Worm (Caenorhabditis elegans): ENCODE measurements around the gene C06E1.1.

C06E1.1 gene

DNA sequence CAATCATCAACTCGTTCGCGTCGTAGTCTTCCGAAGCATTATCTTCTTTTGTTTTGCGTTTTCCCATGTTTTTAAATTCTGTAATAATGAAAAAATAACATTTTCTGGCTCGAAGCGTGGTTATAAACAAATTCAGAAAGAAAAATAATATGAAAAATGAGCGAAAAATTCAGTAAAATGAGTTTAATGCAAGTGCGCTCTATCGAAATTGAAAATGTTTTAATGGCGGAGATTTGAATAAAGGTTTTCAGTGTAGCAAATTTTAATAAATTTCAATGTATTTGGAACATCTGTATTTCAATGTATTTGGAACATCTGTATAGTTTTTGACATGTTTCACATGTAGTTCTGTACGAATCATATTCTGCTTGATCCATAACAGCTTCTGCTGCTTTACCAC lies 8.9 kb downstream of the C06E1.1 start, which contains the start of gene rha-2:
TSS of gene rha-2 (minus strand) at position 80 of the 400 bp plus-strand sequence.
- TF ChIP-seq unc-55 (GFP tag; optimal IDR thresholded peaks at IDR 0.05) (peak; percentile 74), lsy-2 (tag; optimal IDR thresholded peaks at IDR 0.05) (peak in 1 of 2 experiments; percentile 36), gmeb-1 (tag; optimal IDR thresholded peaks at IDR 0.05) (peak; percentile 91), skn-1 (tag; optimal IDR thresholded peaks at IDR 0.05) (no peak), nhr-237 (tag; optimal IDR thresholded peaks at IDR 0.05) (no peak), ztf-1 (GFP tag; conservative IDR thresholded peaks at IDR 0.05) (no peak), C34F6.9 (tag; optimal IDR thresholded peaks at IDR 0.05) (peak; percentile 71), nhr-129 (tag; optimal IDR thresholded peaks at IDR 0.05) (no peak), F13H6.1 (tag; optimal IDR thresholded peaks at IDR 0.05) (no peak), elt-1 (tag; optimal IDR thresholded peaks at IDR 0.05) (no peak), sma-9 (GFP tag; optimal IDR thresholded peaks at IDR 0.05) (no peak), sma-9 (tag; optimal IDR thresholded peaks at IDR 0.05) (no peak), nhr-25 (tag; optimal IDR thresholded peaks at IDR 0.05) (no peak), lin-39 (tag; optimal IDR thresholded peaks at IDR 0.05) (no peak), R02D3.7 (tag; optimal IDR thresholded peaks at IDR 0.05) (no peak), ztf-11 (tag; optimal IDR thresholded peaks at IDR 0.05) (no peak), nhr-12 (tag; optimal IDR thresholded peaks at IDR 0.05) (no peak), nhr-10 (tag; optimal IDR thresholded peaks at IDR 0.05) (no peak)

DNA sequence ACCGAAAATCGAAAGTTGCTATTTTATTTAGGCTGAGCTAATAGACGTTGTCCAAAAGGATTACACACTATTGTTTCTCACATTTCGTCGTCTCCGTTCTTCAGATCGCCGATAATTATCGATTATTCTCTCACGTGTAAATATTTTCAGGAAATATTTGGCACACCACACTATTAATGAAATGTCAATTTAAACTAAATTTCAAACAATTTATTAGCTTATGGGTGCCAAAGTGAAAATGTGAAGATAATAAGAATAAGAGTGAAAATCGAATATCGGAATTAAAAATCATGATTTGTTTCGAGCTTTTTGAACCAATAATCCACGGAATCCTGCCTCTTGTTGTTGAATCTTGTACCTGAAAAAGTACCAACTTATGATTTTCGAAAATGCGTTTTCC lies 11.0 kb downstream of the C06E1.1 start, which contains the start of gene C06E1.11:
TSS of gene C06E1.11 (minus strand) at position 101 of the 400 bp plus-strand sequence.
- TF ChIP-seq sem-4 (tag; optimal IDR thresholded peaks at IDR 0.05), result no peak
- TF ChIP-seq crh-2 (tag; optimal IDR thresholded peaks at IDR 0.05), result no peak
- TF ChIP-seq C34F6.9 (tag; optimal IDR thresholded peaks at IDR 0.05), result no peak
- no peak for TF ChIP-seq aly-2 (tag; optimal IDR thresholded peaks at IDR 0.05)
- TF ChIP-seq fos-1 (tag; optimal IDR thresholded peaks at IDR 0.05), result no peak
- no peak for TF ChIP-seq snpc-4 (tag; optimal IDR thresholded peaks at IDR 0.05)
- TF ChIP-seq nhr-12 (tag; optimal IDR thresholded peaks at IDR 0.05), result no peak
- no peak for TF ChIP-seq ztf-1 (GFP tag; conservative IDR thresholded peaks at IDR 0.05)
- no peak for TF ChIP-seq lsy-2 (tag; optimal IDR thresholded peaks at IDR 0.05)
- TF ChIP-seq sma-3 (GFP tag; optimal IDR thresholded peaks at IDR 0.05), result no peak
- TF ChIP-seq nhr-21 (tag; optimal IDR thresholded peaks at IDR 0.05), result no peak
- no peak for TF ChIP-seq nhr-77 (tag; optimal IDR thresholded peaks at IDR 0.05)
- no peak for TF ChIP-seq blmp-1 (tag; optimal IDR thresholded peaks at IDR 0.05; ENCODE audit: insufficient read depth)
- no peak for TF ChIP-seq nhr-23 (tag; optimal IDR thresholded peaks at IDR 0.05)
- no peak for TF ChIP-seq elt-3 (tag; optimal IDR thresholded peaks at IDR 0.05)
- TF ChIP-seq mab-5 (tag; optimal IDR thresholded peaks at IDR 0.05), result no peak
- TF ChIP-seq unc-62 (GFP tag; optimal IDR thresholded peaks at IDR 0.05), result no peak

DNA sequence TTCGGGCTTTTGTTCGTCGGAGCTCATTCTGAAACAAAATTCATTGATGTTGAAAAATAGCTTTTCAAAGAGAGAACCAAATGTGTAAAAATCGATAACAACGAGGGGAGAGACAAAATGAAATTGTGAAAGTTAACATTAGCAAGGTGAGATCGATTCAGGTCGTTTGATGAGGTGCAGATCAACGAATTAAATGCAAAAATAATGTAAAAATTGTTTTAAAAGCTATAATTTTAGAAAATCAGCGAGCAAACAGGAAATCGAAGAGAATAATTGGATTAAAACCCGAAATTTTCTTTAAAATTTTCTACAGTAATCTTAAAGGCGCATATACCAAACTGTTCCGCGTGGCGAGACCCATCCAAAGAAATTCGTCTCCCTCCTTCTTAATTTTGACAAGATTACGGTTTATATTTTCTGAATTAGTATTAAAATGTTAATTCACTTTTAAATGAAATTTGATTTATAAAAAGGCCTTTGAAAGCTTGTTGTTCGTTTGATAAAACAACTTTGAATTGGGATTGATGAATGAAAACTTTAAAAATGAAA lies 12.9 kb downstream of the C06E1.1 start, which contains the start of gene C13G5.2:
TSS of gene C13G5.2 (minus strand) at position 51 of the 549 bp plus-strand sequence.
- TF ChIP-seq crh-2 (tag; optimal IDR thresholded peaks at IDR 0.05) (no peak), lsy-2 (tag; optimal IDR thresholded peaks at IDR 0.05) (no peak), fos-1 (tag; optimal IDR thresholded peaks at IDR 0.05) (no peak), snpc-4 (tag; optimal IDR thresholded peaks at IDR 0.05) (no peak), ztf-1 (GFP tag; conservative IDR thresholded peaks at IDR 0.05) (no peak), nhr-12 (tag; optimal IDR thresholded peaks at IDR 0.05) (no peak), nhr-21 (tag; optimal IDR thresholded peaks at IDR 0.05) (no peak), zag-1 (tag; optimal IDR thresholded peaks at IDR 0.05) (no peak), F13H6.1 (tag; optimal IDR thresholded peaks at IDR 0.05) (no peak), ceh-82 (tag; optimal IDR thresholded peaks at IDR 0.05) (no peak), gmeb-1 (tag; optimal IDR thresholded peaks at IDR 0.05) (no peak), skn-1 (tag; optimal IDR thresholded peaks at IDR 0.05) (no peak), sma-3 (GFP tag; optimal IDR thresholded peaks at IDR 0.05) (no peak), elt-3 (tag; optimal IDR thresholded peaks at IDR 0.05) (no peak), mdl-1 (tag; optimal IDR thresholded peaks at IDR 0.05) (no peak), sma-9 (GFP tag; optimal IDR thresholded peaks at IDR 0.05) (no peak), sma-9 (tag; optimal IDR thresholded peaks at IDR 0.05) (no peak), nhr-6 (tag; optimal IDR thresholded peaks at IDR 0.05) (no peak), unc-39 (tag; optimal IDR thresholded peaks at IDR 0.05) (no peak), sem-4 (tag; optimal IDR thresholded peaks at IDR 0.05) (no peak), lin-13 (GFP tag; optimal IDR thresholded peaks at IDR 0.05) (no peak)

DNA sequence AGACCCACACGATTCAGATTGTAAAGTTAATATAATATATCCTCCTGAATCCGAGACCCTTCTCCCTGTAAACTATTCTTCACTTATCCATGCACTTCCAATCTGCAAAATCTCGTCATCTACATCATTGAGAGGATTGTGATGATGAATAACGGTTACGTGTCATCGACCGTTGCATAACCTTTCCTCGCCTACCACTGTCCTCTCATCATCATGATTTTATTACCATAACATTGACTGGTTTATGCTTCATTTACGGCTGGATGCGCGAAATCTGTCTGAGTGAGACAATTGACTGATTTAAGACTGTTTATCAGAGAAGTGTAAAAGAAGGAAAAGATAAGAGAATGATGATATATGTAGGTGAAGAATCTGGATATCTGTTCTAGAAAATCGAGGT lies 14.6 kb downstream of the C06E1.1 start:
- no peak for TF ChIP-seq nhr-77 (tag; optimal IDR thresholded peaks at IDR 0.05)
- no peak for TF ChIP-seq mbf-1 (tag; optimal IDR thresholded peaks at IDR 0.05)
- TF ChIP-seq peb-1 (tag; optimal IDR thresholded peaks at IDR 0.05), result no peak
- no peak for TF ChIP-seq F13H6.1 (tag; optimal IDR thresholded peaks at IDR 0.05)
- no peak for TF ChIP-seq nhr-25 (tag; optimal IDR thresholded peaks at IDR 0.05)
